Worm (Caenorhabditis elegans): ENCODE measurements around the gene pitr-5.
A peak's percentile ranks its signal among the peaks of the same experiment; 100 is the strongest.

The pitr-5 gene

DNA sequence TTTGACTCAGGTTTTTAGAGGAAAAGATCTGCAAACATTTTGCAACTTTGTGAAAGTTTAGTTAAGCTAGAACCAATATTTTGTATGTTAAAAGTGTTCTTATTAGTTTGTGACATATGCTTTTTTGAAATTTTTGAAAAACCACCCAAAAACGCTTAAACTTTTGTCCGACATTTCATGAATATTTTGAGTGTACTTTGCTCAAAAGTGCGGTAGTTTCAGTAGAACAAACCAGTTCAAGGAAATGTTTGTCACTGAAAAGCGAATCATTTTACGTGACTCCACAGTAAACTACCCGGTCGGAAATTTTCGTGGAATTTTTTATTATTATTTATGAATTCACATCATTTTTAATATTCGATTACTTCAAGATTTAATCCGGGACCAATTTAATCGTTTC is at the start of gene pitr-5:
TSS of gene pitr-5 (plus strand) at position 301 of the 400 bp plus-strand sequence.
- TF ChIP-seq ztf-4 (tag; optimal IDR thresholded peaks at IDR 0.05) (no peak), nhr-77 (tag; optimal IDR thresholded peaks at IDR 0.05) (no peak), C34B4.2 (tag; optimal IDR thresholded peaks at IDR 0.05) (no peak), C16A3.4 (tag; optimal IDR thresholded peaks at IDR 0.05) (no peak), ceh-90 (tag; optimal IDR thresholded peaks at IDR 0.05) (no peak), hlh-4 (tag; optimal IDR thresholded peaks at IDR 0.05) (no peak), mab-9 (GFP tag; IDR thresholded peaks at IDR 0.05) (no peak), ceh-63 (GFP tag; optimal IDR thresholded peaks at IDR 0.05) (no peak), alr-1 (tag; optimal IDR thresholded peaks at IDR 0.05; ENCODE audit: borderline replicate concordance) (no peak), lin-35 (GFP tag; optimal IDR thresholded peaks at IDR 0.05) (no peak), skn-1 (tag; optimal IDR thresholded peaks at IDR 0.05) (no peak)

DNA sequence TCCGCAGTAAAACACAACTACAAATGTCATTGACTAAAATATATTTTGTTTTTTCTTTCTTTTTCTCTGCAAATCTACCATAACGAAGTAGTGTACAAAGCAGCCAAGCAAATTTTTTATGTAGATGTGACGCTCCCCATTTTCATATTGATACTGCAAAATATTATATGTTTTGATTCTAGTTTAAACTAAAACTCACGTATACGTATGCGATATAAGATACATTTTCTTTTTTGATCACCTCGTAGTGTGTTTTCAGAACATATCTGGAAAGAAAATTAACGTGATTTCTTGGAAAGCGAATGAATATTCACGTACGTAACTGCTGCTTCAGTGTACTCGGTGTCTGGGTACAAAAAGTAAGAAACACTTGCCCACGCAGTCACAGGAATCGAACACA is 47.8 kb upstream of the pitr-5 start:
- no peak for TF ChIP-seq F16B12.6 (tag; optimal IDR thresholded peaks at IDR 0.05)

DNA sequence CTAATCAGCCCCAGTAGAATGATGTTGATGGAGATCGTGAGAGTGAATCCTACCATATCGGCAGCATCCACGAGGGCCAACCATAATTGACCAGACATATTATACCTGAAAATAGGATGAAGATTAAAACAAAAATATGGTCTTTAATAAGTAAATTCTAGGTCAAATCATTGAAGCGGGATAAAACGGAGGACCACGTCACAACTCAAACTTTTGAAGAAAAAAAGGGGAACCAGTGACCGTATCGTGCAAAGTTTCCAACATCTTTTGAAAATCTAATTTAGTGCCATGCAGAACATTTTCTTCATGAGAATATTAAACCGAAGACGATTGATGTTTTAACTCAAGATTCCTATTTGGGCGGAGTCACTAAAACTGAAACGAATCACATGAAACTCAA is 46.3 kb upstream of the pitr-5 start, which contains the start of gene str-112:
TSS of gene str-112 (minus strand) at position 101 of the 400 bp plus-strand sequence.
- no peak for TF ChIP-seq ama-1 (optimal IDR thresholded peaks at IDR 0.05)
- no peak for TF ChIP-seq nhr-77 (tag; optimal IDR thresholded peaks at IDR 0.05)
- TF ChIP-seq unc-30 (tag; optimal IDR thresholded peaks at IDR 0.05): no peak
- TF ChIP-seq lin-14 (GFP tag; optimal IDR thresholded peaks at IDR 0.05): no peak
- no peak for TF ChIP-seq alr-1 (tag; optimal IDR thresholded peaks at IDR 0.05; ENCODE audit: borderline replicate concordance)

DNA sequence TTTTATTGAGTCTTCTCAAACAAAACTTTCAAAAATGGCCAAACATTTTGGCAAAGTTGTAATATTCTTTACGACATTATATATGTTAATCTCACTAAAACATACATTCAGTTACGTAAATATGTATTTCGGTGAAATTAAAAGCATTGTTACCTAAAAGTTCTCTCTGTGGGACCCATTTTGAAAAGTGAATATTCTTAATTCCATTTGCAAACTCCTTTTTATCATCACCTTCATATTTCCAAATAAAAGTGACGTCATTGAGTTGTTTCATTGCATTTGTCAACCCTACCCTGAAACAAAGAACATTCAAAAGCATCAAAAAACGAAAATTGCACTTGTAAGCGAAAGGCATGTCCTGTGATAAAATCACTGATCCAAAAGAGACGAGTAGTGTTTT is 44.3 kb upstream of the pitr-5 start:
- TF ChIP-seq ceh-88 (GFP tag; IDR thresholded peaks at IDR 0.05) (no peak), nhr-12 (tag; optimal IDR thresholded peaks at IDR 0.05) (no peak), fos-1 (tag; optimal IDR thresholded peaks at IDR 0.05) (no peak), C34B4.2 (tag; optimal IDR thresholded peaks at IDR 0.05) (no peak), nhr-71 (tag; optimal IDR thresholded peaks at IDR 0.05) (peak; percentile 14), hpl-2 (GFP tag; optimal IDR thresholded peaks at IDR 0.05) (no peak), unc-130 (tag; optimal IDR thresholded peaks at IDR 0.05) (no peak), irx-1 (tag; optimal IDR thresholded peaks at IDR 0.05) (no peak), C04F5.9 (tag; optimal IDR thresholded peaks at IDR 0.05) (no peak), snu-23 (GFP tag; optimal IDR thresholded peaks at IDR 0.05) (no peak), nhr-19 (GFP tag; conservative IDR thresholded peaks at IDR 0.05) (peak; percentile 33), efl-1 (optimal IDR thresholded peaks at IDR 0.05) (no peak), efl-1 (GFP tag; optimal IDR thresholded peaks at IDR 0.05 in 1 of 2) (peak in 1 of 2 experiments; percentile 20), fkh-8 (tag; optimal IDR thresholded peaks at IDR 0.05) (peak; percentile 29), nhr-20 (tag; optimal IDR thresholded peaks at IDR 0.05) (peak; percentile 14)

DNA sequence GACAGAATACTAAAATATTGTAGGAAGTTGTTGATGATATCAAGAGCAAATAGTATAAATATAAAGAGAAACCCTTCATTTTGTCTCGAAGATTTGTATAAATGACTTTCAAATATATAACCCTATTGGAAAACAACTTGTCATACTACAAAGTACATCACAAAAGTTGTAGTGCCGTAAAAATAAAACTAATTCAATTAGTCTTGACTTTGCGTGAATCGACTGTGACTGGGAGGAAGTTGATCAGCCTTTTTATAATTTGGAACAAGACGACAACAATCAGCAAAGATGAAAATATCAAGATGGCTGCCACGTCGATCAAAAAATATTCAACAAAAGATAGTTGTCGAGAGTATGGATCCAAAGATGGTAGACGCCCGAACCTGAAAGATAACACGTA is 42.8 kb upstream of the pitr-5 start, which contains the start of gene ugt-40:
TSS of gene ugt-40 (minus strand) at position 101 of the 400 bp plus-strand sequence.
- TF ChIP-seq mdl-1 (tag; optimal IDR thresholded peaks at IDR 0.05): no peak
- no peak for TF ChIP-seq fkh-4 (tag; optimal IDR thresholded peaks at IDR 0.05; ENCODE audit: borderline replicate concordance)
- TF ChIP-seq ceh-88 (GFP tag; IDR thresholded peaks at IDR 0.05): no peak
- no peak for TF ChIP-seq ceh-90 (tag; optimal IDR thresholded peaks at IDR 0.05)
- no peak for TF ChIP-seq blmp-1 (tag; optimal IDR thresholded peaks at IDR 0.05)
- TF ChIP-seq egl-13 (tag; optimal IDR thresholded peaks at IDR 0.05): no peak
- no peak for TF ChIP-seq sox-4 (tag; optimal IDR thresholded peaks at IDR 0.05)
- TF ChIP-seq Y116A8C.19 (tag; optimal IDR thresholded peaks at IDR 0.05; ENCODE audit: borderline replicate concordance): no peak
- no peak for TF ChIP-seq fkh-10 (GFP tag; optimal IDR thresholded peaks at IDR 0.05)
- TF ChIP-seq irx-1 (tag; optimal IDR thresholded peaks at IDR 0.05): no peak
- TF ChIP-seq C04F5.9 (tag; optimal IDR thresholded peaks at IDR 0.05): no peak
- TF ChIP-seq egl-27 (tag; optimal IDR thresholded peaks at IDR 0.05): no peak
- no peak for TF ChIP-seq nhr-237 (tag; optimal IDR thresholded peaks at IDR 0.05)
- no peak for TF ChIP-seq nhr-71 (tag; optimal IDR thresholded peaks at IDR 0.05)
- no peak for TF ChIP-seq pag-3 (tag; optimal IDR thresholded peaks at IDR 0.05; ENCODE audit: borderline replicate concordance, insufficient read depth)
- no peak for TF ChIP-seq nhr-84 (tag; optimal IDR thresholded peaks at IDR 0.05)
- no peak for TF ChIP-seq nhr-11 (tag; optimal IDR thresholded peaks at IDR 0.05)
- no peak for TF ChIP-seq nhr-77 (tag; optimal IDR thresholded peaks at IDR 0.05)
- TF ChIP-seq unc-30 (tag; optimal IDR thresholded peaks at IDR 0.05): no peak
- no peak for TF ChIP-seq ceh-8 (GFP tag; optimal IDR thresholded peaks at IDR 0.05)

Measured in whole organism, L1 larva.